Worm (Caenorhabditis elegans): ENCODE results near the gene ttr-28.
"Not testable (repeated sequence)": the region's sequence is repeated elsewhere in the genome, so short reads cannot be mapped to it uniquely, and the experiment has no call there.

Gene ttr-28

DNA sequence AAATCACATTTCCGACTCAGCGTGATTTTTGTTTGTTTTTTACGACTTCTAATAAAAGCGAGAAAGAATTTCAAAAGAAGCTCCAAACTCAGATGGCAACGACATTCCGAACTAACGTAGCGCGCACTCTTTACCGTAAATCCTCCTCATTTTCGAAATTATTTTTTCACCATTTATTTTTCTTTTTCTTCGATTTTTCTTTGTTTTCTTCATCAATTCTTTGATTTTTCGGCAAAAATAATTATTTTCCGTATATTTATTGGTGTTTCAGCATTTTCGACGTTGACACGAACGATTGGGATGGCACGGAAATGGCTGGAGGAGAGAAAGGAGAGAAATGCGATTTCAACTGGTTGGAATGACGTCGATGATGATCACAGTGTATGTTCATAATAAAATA lies 39.4 kb downstream of the ttr-28 start, which contains the start of gene T07F10.5:
T07F10.5 (plus strand) TSS at position 301 of the 400 bp plus-strand sequence.
- not testable (repeated sequence) for TF ChIP-seq dmd-4 (tag; optimal IDR thresholded peaks at IDR 0.05); mbf-1 (tag; optimal IDR thresholded peaks at IDR 0.05); Y55F3AM.14 (GFP tag; optimal IDR thresholded peaks at IDR 0.05)

DNA sequence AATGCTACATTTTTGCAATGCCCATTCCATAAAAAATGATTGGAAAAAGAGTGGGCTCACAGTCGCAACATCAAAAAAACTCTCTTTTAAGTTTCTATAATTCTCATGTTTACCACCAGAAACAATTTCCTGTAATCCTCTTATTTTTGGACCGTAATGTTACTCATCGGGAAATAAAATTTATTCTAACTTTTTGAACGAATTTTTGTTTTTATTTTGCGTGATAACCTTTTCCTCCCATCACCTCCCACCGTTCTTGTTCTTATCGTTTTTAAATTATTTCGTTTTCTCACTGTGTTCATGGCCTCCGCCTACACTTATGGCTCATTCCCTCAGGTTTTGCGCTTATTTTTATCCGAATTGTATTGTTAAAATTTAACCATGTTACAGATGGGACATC lies 45.8 kb downstream of the ttr-28 start, which contains the start of gene anp-1:
anp-1 (plus strand) TSS at position 301 of the 400 bp plus-strand sequence.
- TF ChIP-seq peb-1 (tag; optimal IDR thresholded peaks at IDR 0.05) (no peak), elt-3 (tag; optimal IDR thresholded peaks at IDR 0.05) (no peak)

DNA sequence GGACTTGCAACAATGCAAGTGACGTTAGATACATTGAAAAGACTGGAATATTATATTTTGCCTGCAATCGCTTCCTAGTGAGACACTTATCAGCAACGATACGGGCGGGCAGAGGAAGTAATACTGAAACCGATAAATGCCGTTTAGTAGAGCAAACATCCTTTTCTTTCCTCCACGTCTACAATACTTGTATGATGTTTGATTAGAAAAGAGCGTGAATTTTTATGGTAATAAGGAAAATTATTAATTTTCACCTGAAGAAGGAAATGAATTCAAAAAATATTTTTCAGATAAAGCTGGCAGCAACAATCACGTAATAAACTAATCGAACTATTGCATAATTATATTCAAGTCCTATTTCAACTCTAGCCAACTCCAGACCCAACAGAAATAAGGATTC lies 50.2 kb downstream of the ttr-28 start, which contains the start of gene C44H9.7:
C44H9.7 (minus strand) TSS at position 101 of the 400 bp plus-strand sequence.
- no peak for TF ChIP-seq nhr-237 (tag; optimal IDR thresholded peaks at IDR 0.05)
- TF ChIP-seq sma-9 (GFP tag; optimal IDR thresholded peaks at IDR 0.05), result no peak
- TF ChIP-seq sma-9 (tag; optimal IDR thresholded peaks at IDR 0.05), result no peak
- TF ChIP-seq mab-5 (tag; optimal IDR thresholded peaks at IDR 0.05), result no peak
- no peak for TF ChIP-seq peb-1 (tag; optimal IDR thresholded peaks at IDR 0.05)
- TF ChIP-seq nhr-10 (tag; optimal IDR thresholded peaks at IDR 0.05), result no peak
- TF ChIP-seq unc-62 (GFP tag; optimal IDR thresholded peaks at IDR 0.05), result no peak
- no peak for TF ChIP-seq elt-1 (tag; optimal IDR thresholded peaks at IDR 0.05)
- TF ChIP-seq nhr-21 (tag; optimal IDR thresholded peaks at IDR 0.05), result no peak
- no peak for TF ChIP-seq sma-3 (GFP tag; optimal IDR thresholded peaks at IDR 0.05)

Data from whole organism, L2 larva.